Fruit fly (Drosophila melanogaster): Measurements from ENCODE around the gene Msp300.

Gene Msp300

dm6 chr2L:5145247-5146197 lies 44.8 kb downstream of the Msp300 start (continued):
- peak; percentile 87 for TF ChIP-seq CG4404 (GFP tag; IDR thresholded peaks at IDR 0.05)
- TF ChIP-seq al (GFP tag; IDR thresholded peaks at IDR 0.05): peak; percentile 94
- TF ChIP-seq dm (GFP tag; optimal IDR thresholded peaks at IDR 0.05): no peak
- TF ChIP-seq mld (GFP tag; IDR thresholded peaks at IDR 0.05; ENCODE audit: partially characterized antibody): no peak
- peak; percentile 98 for TF ChIP-seq Ptx1 (GFP tag; IDR thresholded peaks at IDR 0.05)
- TF ChIP-seq org-1 (GFP tag; optimal IDR thresholded peaks at IDR 0.05): peak; percentile 93
- peak; percentile 55 for TF ChIP-seq CG10431 (GFP tag; optimal IDR thresholded peaks at IDR 0.05)
- TF ChIP-seq Awh (GFP tag; IDR thresholded peaks at IDR 0.05): peak; percentile 95
- peak; percentile 97 for TF ChIP-seq sug (tag; optimal IDR thresholded peaks at IDR 0.05)
- peak; percentile 96 for TF ChIP-seq Xrp1 (GFP tag; IDR thresholded peaks at IDR 0.05)
- no peak for TF ChIP-seq Doc2 (GFP tag; IDR thresholded peaks at IDR 0.05)
- TF ChIP-seq CG18764 (GFP tag; optimal IDR thresholded peaks at IDR 0.05): peak; percentile 55
- peak; percentile 79 for TF ChIP-seq nom (GFP tag; optimal IDR thresholded peaks at IDR 0.05)
- peak; percentile 97 for TF ChIP-seq CG34422 (GFP tag; IDR thresholded peaks at IDR 0.05)
- peak; percentile 9 for TF ChIP-seq CHES-1-like (GFP tag; optimal IDR thresholded peaks at IDR 0.05)
- peak; percentile 8 for TF ChIP-seq Lhr (GFP tag; optimal IDR thresholded peaks at IDR 0.05)
- peak; percentile 86 for TF ChIP-seq gsb-n (tag; optimal IDR thresholded peaks at IDR 0.05)
- TF ChIP-seq abd-A (tag; optimal IDR thresholded peaks at IDR 0.05): peak; percentile 83
- TF ChIP-seq CG17359 (tag; optimal IDR thresholded peaks at IDR 0.05): peak; percentile 96
- TF ChIP-seq fd96Cb (tag; optimal IDR thresholded peaks at IDR 0.05): peak; percentile 95
- TF ChIP-seq Sin3A (optimal IDR thresholded peaks at IDR 0.05): no peak
- no peak for TF ChIP-seq pan (optimal IDR thresholded peaks at IDR 0.05)
- peak in 1 of 2 experiments; percentile 97 for TF ChIP-seq pan (GFP tag; optimal IDR thresholded peaks at IDR 0.05 in 1 of 2, IDR thresholded peaks at IDR 0.05 in 1 of 2)
- TF ChIP-seq CG15514 (GFP tag; optimal IDR thresholded peaks at IDR 0.05): peak; percentile 94
- no peak for TF ChIP-seq CG42726 (GFP tag; IDR thresholded peaks at IDR 0.05; ENCODE audit: partially characterized antibody)
- peak; percentile 96 for TF ChIP-seq nmo (GFP tag; optimal IDR thresholded peaks at IDR 0.05)
- peak; percentile 74 for TF ChIP-seq CG6654 (GFP tag; optimal IDR thresholded peaks at IDR 0.05)
- TF ChIP-seq Six4 (GFP tag; optimal IDR thresholded peaks at IDR 0.05): peak; percentile 83
- TF ChIP-seq grau (tag; optimal IDR thresholded peaks at IDR 0.05): peak; percentile 97
- TF ChIP-seq dati (GFP tag; IDR thresholded peaks at IDR 0.05): peak; percentile 51; the same call in 1 of the 2 replicates
- TF ChIP-seq CG17829 (tag; optimal IDR thresholded peaks at IDR 0.05): peak; percentile 96
- TF ChIP-seq gem (tag; optimal IDR thresholded peaks at IDR 0.05): peak; percentile 98
- peak; percentile 95 for TF ChIP-seq CG18619 (GFP tag; optimal IDR thresholded peaks at IDR 0.05)
- TF ChIP-seq hbn (GFP tag; IDR thresholded peaks at IDR 0.05; ENCODE audit: partially characterized antibody): 0 out of 2 replicates have a peak, but pooled peaks have one; percentile 12
- TF ChIP-seq Bteb2 (GFP tag; optimal IDR thresholded peaks at IDR 0.05): peak; percentile 63
- no peak for TF ChIP-seq nerfin-2 (GFP tag; IDR thresholded peaks at IDR 0.05; ENCODE audit: partially characterized antibody)
- TF ChIP-seq ttk (GFP tag; IDR thresholded peaks at IDR 0.05): peak; percentile 97
- peak; percentile 94 for TF ChIP-seq Asciz (GFP tag; optimal IDR thresholded peaks at IDR 0.05)
- peak; percentile 79; the same call in 1 of the 2 replicates for TF ChIP-seq chm (GFP tag; IDR thresholded peaks at IDR 0.05)
- peak; percentile 93 for TF ChIP-seq CG6765 (GFP tag; optimal IDR thresholded peaks at IDR 0.05)
- peak; percentile 98 for TF ChIP-seq CG13424 (tag; optimal IDR thresholded peaks at IDR 0.05)
- peak; percentile 47 for TF ChIP-seq CG12071 (GFP tag; optimal IDR thresholded peaks at IDR 0.05)
- peak; percentile 37; the same call in 2 of the 4 replicates for TF ChIP-seq Dll (GFP tag; IDR thresholded peaks at IDR 0.05; ENCODE audit: partially characterized antibody)
- TF ChIP-seq hb (GFP tag; IDR thresholded peaks at IDR 0.05; ENCODE audit: partially characterized antibody): no peak
- peak; percentile 98 for TF ChIP-seq CG12659 (GFP tag; optimal IDR thresholded peaks at IDR 0.05)
- TF ChIP-seq CG2120 (GFP tag; optimal IDR thresholded peaks at IDR 0.05): peak; percentile 88
- peak; percentile 63 for TF ChIP-seq CG30431 (GFP tag; optimal IDR thresholded peaks at IDR 0.05)
- TF ChIP-seq CTCF (GFP tag; optimal IDR thresholded peaks at IDR 0.05): peak; percentile 36

Measured in whole organism, embryonic.